Worm (Caenorhabditis elegans): ENCODE results near the gene mltn-3.

DNA sequence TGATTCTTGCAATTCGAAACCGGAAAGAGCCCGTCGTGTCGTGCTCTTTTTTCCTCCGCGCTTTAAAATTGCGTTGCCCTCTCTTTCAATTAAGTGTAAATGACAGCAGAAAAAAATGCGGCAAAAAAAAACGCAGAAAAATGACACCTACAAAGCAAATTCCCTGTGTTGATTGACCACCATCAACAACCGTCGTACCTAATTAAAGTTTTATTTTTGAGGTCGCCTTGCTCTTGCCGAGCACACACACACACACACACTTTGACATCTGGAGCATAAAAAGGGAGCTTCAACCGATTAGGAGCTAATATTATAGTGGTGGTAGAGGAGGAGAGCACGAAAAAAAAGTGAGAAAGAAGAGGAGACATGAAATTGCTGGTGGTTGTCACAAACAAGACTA, 19.8 kb downstream of the mltn-3 start:
- TF ChIP-seq unc-62 (GFP tag; optimal IDR thresholded peaks at IDR 0.05 in 1 of 2) (peak in 1 of 2 experiments; percentile 23), unc-62 (tag; optimal IDR thresholded peaks at IDR 0.05) (no peak), ceh-20 (GFP tag; IDR thresholded peaks at IDR 0.05) (no peak), nhr-76 (tag; optimal IDR thresholded peaks at IDR 0.05) (no peak), lin-29 (GFP tag; IDR thresholded peaks at IDR 0.05) (no peak), ceh-62 (tag; optimal IDR thresholded peaks at IDR 0.05) (no peak), nhr-28 (tag; optimal IDR thresholded peaks at IDR 0.05) (no peak)

Measured in whole organism, L4 larva.